Worm (Caenorhabditis elegans): ENCODE results near the gene Y53C12B.7.

The Y53C12B.7 gene

ce11 chrII:9773892-9774581 lies 21.0 kb upstream of the Y53C12B.7 start, which contains the start of gene ZK1321.4:
TSS of gene ZK1321.4 (minus strand) at chrII:9773942.
- no peak for TF ChIP-seq sptf-2 (GFP tag; optimal IDR thresholded peaks at IDR 0.05)
- TF ChIP-seq him-1 (tag; optimal IDR thresholded peaks at IDR 0.05) = no peak
- TF ChIP-seq Y79H2A.3 (GFP tag; conservative IDR thresholded peaks at IDR 0.05) = no peak
- TF ChIP-seq ceh-27 (GFP tag; optimal IDR thresholded peaks at IDR 0.05) = no peak
- TF ChIP-seq attf-6 (GFP tag; IDR thresholded peaks at IDR 0.05) = no peak
- TF ChIP-seq ceh-91 (GFP tag; IDR thresholded peaks at IDR 0.05) = no peak
- TF ChIP-seq C06A6.2 (GFP tag; conservative IDR thresholded peaks at IDR 0.05) = no peak

ce11 chrII:9769797-9770520 lies 16.9 kb upstream of the Y53C12B.7 start, which contains the start of gene aqp-10:
TSS of gene aqp-10 (minus strand) at chrII:9769847.
- no peak for TF ChIP-seq Y95B8A.8 (GFP tag; IDR thresholded peaks at IDR 0.05)
- no peak for TF ChIP-seq mel-28 (tag; optimal IDR thresholded peaks at IDR 0.05; ENCODE audit: borderline replicate concordance)
- no peak for TF ChIP-seq pha-4 (tag; optimal IDR thresholded peaks at IDR 0.05)
- TF ChIP-seq F22D6.2 (tag; optimal IDR thresholded peaks at IDR 0.05) = no peak
- TF ChIP-seq efl-1 (GFP tag; optimal IDR thresholded peaks at IDR 0.05) = no peak
- TF ChIP-seq F23B12.7 (tag; optimal IDR thresholded peaks at IDR 0.05; ENCODE audit: insufficient read depth) = no peak
- TF ChIP-seq F55B11.4 (tag; optimal IDR thresholded peaks at IDR 0.05; ENCODE audit: borderline replicate concordance, insufficient read depth) = no peak
- TF ChIP-seq rcor-1 (GFP tag; IDR thresholded peaks at IDR 0.05) = no peak
- no peak for TF ChIP-seq him-1 (tag; optimal IDR thresholded peaks at IDR 0.05)
- TF ChIP-seq attf-5 (GFP tag; optimal IDR thresholded peaks at IDR 0.05) = peak; percentile 14
- TF ChIP-seq repo-1 (tag; optimal IDR thresholded peaks at IDR 0.05) = peak; percentile 67
- no peak for TF ChIP-seq aptf-2 (GFP tag; conservative IDR thresholded peaks at IDR 0.05)
- peak; percentile 37 for TF ChIP-seq lin-54 (GFP tag; optimal IDR thresholded peaks at IDR 0.05)
- no peak for TF ChIP-seq ztf-28 (GFP tag; IDR thresholded peaks at IDR 0.05)
- peak; percentile 1 for TF ChIP-seq ceh-27 (GFP tag; optimal IDR thresholded peaks at IDR 0.05)
- no peak for TF ChIP-seq Y53G8AR.9 (GFP tag; conservative IDR thresholded peaks at IDR 0.05)
- peak; percentile 3 for TF ChIP-seq K12H6.12 (tag; optimal IDR thresholded peaks at IDR 0.05)
- TF ChIP-seq ztf-25 (GFP tag; IDR thresholded peaks at IDR 0.05) = no peak
- peak; percentile 6 for TF ChIP-seq madf-10 (tag; optimal IDR thresholded peaks at IDR 0.05)
- no peak for TF ChIP-seq ceh-91 (GFP tag; IDR thresholded peaks at IDR 0.05)
- no peak for TF ChIP-seq lin-35 (GFP tag; optimal IDR thresholded peaks at IDR 0.05)
- no peak for TF ChIP-seq lin-26 (GFP tag; IDR thresholded peaks at IDR 0.05)
- no peak for TF ChIP-seq nhr-27 (tag; optimal IDR thresholded peaks at IDR 0.05)
- TF ChIP-seq xnd-1 (tag; optimal IDR thresholded peaks at IDR 0.05) = no peak
- TF ChIP-seq T07F8.4 (tag; optimal IDR thresholded peaks at IDR 0.05) = no peak
- TF ChIP-seq egl-44 (GFP tag; IDR thresholded peaks at IDR 0.05) = no peak
- no peak for TF ChIP-seq F37B4.10 (GFP tag; IDR thresholded peaks at IDR 0.05)
- TF ChIP-seq Y67H2A.10 (GFP tag; conservative IDR thresholded peaks at IDR 0.05) = no peak
- no peak for TF ChIP-seq nfya-2 (GFP tag; IDR thresholded peaks at IDR 0.05)
- TF ChIP-seq nfyb-1 (GFP tag; IDR thresholded peaks at IDR 0.05) = 0 out of 2 replicates have a peak, but pooled peaks have one; percentile 41
- no peak for TF ChIP-seq snpc-3.4 (tag; optimal IDR thresholded peaks at IDR 0.05)
- TF ChIP-seq T26A5.8 (tag; optimal IDR thresholded peaks at IDR 0.05) = no peak
- TF ChIP-seq nhr-80 (tag; optimal IDR thresholded peaks at IDR 0.05) = peak; percentile 82
- no peak for TF ChIP-seq let-526 (GFP tag; IDR thresholded peaks at IDR 0.05)
- no peak for TF ChIP-seq snpc-4 (GFP tag; optimal IDR thresholded peaks at IDR 0.05)
- peak in 2 of 4 experiments; percentile 34 to 47 for TF ChIP-seq snpc-4 (tag; optimal IDR thresholded peaks at IDR 0.05)
- no peak for TF ChIP-seq dpff-1 (tag; optimal IDR thresholded peaks at IDR 0.05)
- peak; percentile 54 for TF ChIP-seq atf-7 (tag; optimal IDR thresholded peaks at IDR 0.05)
- no peak for TF ChIP-seq dpl-1 (GFP tag; optimal IDR thresholded peaks at IDR 0.05)
- TF ChIP-seq sdz-38 (tag; optimal IDR thresholded peaks at IDR 0.05) = no peak
- TF ChIP-seq B0336.3 (GFP tag; IDR thresholded peaks at IDR 0.05) = 0 out of 2 replicates have a peak, but pooled peaks have one; percentile 30

Data from whole organism, young adult.